Worm (Caenorhabditis elegans) whole organism, mixed stage, embryonic: Measurements from ENCODE around the gene srh-220.

Experiments
- drap-1 ChIP-seq: fragments of 200-800 bp; sonication (Bioruptor generic); optimal IDR thresholded peaks from 3 replicates; lab custom pipeline; 2018; ENCODE audit warnings: mild to moderate bottlenecking, missing genetic modification characterization, missing compliant biosample characterization
- nhr-237 ChIP-seq: fragments of 150-350 bp; optimal IDR thresholded peaks from 2 replicates; lab custom pipeline; 2014; ENCODE audit warnings: missing biosample characterization, missing genetic modification characterization

- TF ChIP-seq nhr-237 (tag; lab: Kevin White, UChicago) (no peak), drap-1 (GFP tag; lab: Kevin White, UChicago) (no peak)
These were observed 48.1 kb upstream of the srh-220 start for ce11 chrIV:4025923-4026322.
